Fruit fly (Drosophila melanogaster) whole organism, pupa: ENCODE results near the gene kon.

Experiments
- CG12605 ChIP-seq: fragments of 200-800 bp; sonication (Bioruptor generic); IDR thresholded peaks from 2 replicates; pipeline ENCODE4 v1.3.6; 2022; ENCODE audit warnings: missing biosample characterization, missing genetic modification characterization
- CG15710 ChIP-seq: fragments of 200-800 bp; sonication (Bioruptor generic); optimal IDR thresholded peaks from 2 replicates; lab custom pipeline; 2018; ENCODE audit warnings: missing biosample characterization, mild to moderate bottlenecking, missing genetic modification characterization, moderate library complexity
- CG17806 ChIP-seq: fragments of 200-800 bp; sonication (Bioruptor generic); optimal IDR thresholded peaks from 2 replicates; lab custom pipeline; 2018; ENCODE audit warnings: missing biosample characterization, mild to moderate bottlenecking, missing genetic modification characterization, moderate library complexity
- CG34367 ChIP-seq: fragments of 200-800 bp; sonication (Bioruptor generic); optimal IDR thresholded peaks from 2 replicates; lab custom pipeline; 2018; ENCODE audit warnings: missing biosample characterization, mild to moderate bottlenecking, missing genetic modification characterization
- CG4496 ChIP-seq: fragments of 200-800 bp; sonication (Bioruptor generic); IDR thresholded peaks from 3 replicates; pipeline ENCODE4 v1.3.6; 2022; ENCODE audit warnings: missing biosample characterization, missing genetic modification characterization
- CG9948 ChIP-seq: fragments of 200-800 bp; sonication (Bioruptor generic); optimal IDR thresholded peaks from 2 replicates; lab custom pipeline; 2018; ENCODE audit warnings: missing biosample characterization, mild to moderate bottlenecking, missing genetic modification characterization, moderate library complexity
- EcR ChIP-seq: fragments of 200-800 bp; sonication (Bioruptor generic); optimal IDR thresholded peaks from 3 replicates; lab custom pipeline; 2019; ENCODE audit warnings: missing biosample characterization, missing genetic modification characterization, mild to moderate bottlenecking, moderate library complexity, missing genetic modification reagents
- Ets98B ChIP-seq: fragments of 200-800 bp; sonication (Bioruptor generic); IDR thresholded peaks from 2 replicates; pipeline ENCODE4 v1.3.6; 2022; ENCODE audit warnings: missing biosample characterization, missing genetic modification characterization
- Pif1B ChIP-seq: fragments of 200-800 bp; sonication (Bioruptor generic); optimal IDR thresholded peaks from 3 replicates; lab custom pipeline; 2016; ENCODE audit warnings: missing biosample characterization, missing genetic modification characterization
- Snoo ChIP-seq: fragments of 200-800 bp; sonication (Bioruptor generic); optimal IDR thresholded peaks from 3 replicates; lab custom pipeline; 2017; ENCODE audit warnings: missing biosample characterization, mild to moderate bottlenecking, missing genetic modification characterization, inconsistent platforms
- rn ChIP-seq: fragments of 200-800 bp; sonication (Bioruptor generic); IDR thresholded peaks from 2 replicates; pipeline ENCODE4 v1.3.6; 2022; ENCODE audit warnings: missing biosample characterization, missing genetic modification characterization

DNA sequence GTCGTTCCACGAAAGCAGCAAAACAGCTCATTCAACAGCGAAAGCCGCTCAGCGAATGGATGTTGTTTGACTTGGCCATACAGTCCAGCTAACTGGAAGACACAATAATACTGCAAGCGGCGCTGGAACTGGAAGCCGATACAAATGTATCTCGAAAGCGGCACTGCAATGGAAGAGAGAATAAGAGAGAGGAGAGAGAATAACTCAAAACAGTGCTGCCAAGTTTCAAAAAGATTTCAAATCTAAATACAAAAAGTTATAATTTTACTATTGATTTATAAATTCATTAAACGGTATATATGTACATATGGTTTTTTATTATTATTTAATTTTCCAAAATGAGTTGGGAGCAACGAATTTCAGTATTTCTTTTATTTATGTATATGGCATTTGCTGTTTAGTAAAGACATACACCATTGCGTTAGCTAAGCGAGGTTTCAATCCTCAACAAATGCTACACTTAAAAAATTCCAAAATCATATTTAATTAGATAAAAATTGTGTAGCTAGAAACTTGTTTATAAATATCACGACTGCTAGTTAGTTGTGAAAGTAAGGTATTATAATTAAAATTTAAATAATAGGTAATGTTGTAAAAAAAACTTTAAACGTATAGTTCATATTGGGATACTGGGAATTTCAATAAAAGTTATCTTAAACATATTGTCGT, 19.3 kb downstream of the kon start, which contains the start of gene CG10283:
- TF ChIP-seq EcR, result peak; percentile 16
- TF ChIP-seq Ets98B (GFP tag; lab: Robert Waterston, UW), result peak; percentile 28; the same call in 1 of the 2 replicates
- peak; percentile 6 for TF ChIP-seq CG9948 (tag; lab: Kevin White, UChicago)
- TF ChIP-seq CG17806 (tag; lab: Kevin White, UChicago), result peak; percentile 34
- peak; percentile 41 for TF ChIP-seq Pif1B (GFP tag; lab: Kevin White, UChicago)
- TF ChIP-seq CG12605 (GFP tag; lab: Robert Waterston, UW), result 0 out of 2 replicates have a peak, but pooled peaks have one; percentile 17
- peak; percentile 5 for TF ChIP-seq CG34367
- no peak for TF ChIP-seq Snoo (tag; lab: Kevin White, UChicago)
- TF ChIP-seq CG4496 (GFP tag; lab: Robert Waterston, UW), result no peak
- TF ChIP-seq rn (GFP tag; lab: Robert Waterston, UW), result no peak
- TF ChIP-seq CG15710, result peak; percentile 29
